Worm (Caenorhabditis elegans) whole organism, early embryonic: Measurements from ENCODE around the gene Y119D3B.21.

ENCODE experiments used
- B0310.2 ChIP-seq: sonication (generic microtip); optimal IDR thresholded peaks from 2 replicates; lab custom pipeline; 2016; ENCODE audit warnings: mild to moderate bottlenecking, missing genetic modification characterization, missing compliant biosample characterization
- F13C5.2 ChIP-seq: sonication (generic microtip); optimal IDR thresholded peaks from 2 replicates; lab custom pipeline; 2017; ENCODE audit warnings: mild to moderate bottlenecking, missing genetic modification characterization, inconsistent platforms, missing compliant biosample characterization
- aly-1 ChIP-seq: sonication (generic microtip); optimal IDR thresholded peaks from 2 replicates; lab custom pipeline; 2016; ENCODE audit warnings: missing genetic modification characterization, missing compliant biosample characterization
- ama-1 ChIP-seq: fragments of 150-350 bp; optimal IDR thresholded peaks from 2 replicates; lab custom pipeline; 2014
- ceh-13 ChIP-seq: fragments of 200-800 bp; sonication (Bioruptor generic); optimal IDR thresholded peaks from 2 replicates; lab custom pipeline; 2018; ENCODE audit warnings: mild to moderate bottlenecking, missing genetic modification characterization, missing compliant biosample characterization
- ceh-36 ChIP-seq: sonication (generic microtip); optimal IDR thresholded peaks from 2 replicates; lab custom pipeline; 2016; ENCODE audit warnings: missing genetic modification characterization, inconsistent platforms, missing compliant biosample characterization
- ets-7 ChIP-seq: sonication (generic microtip); optimal IDR thresholded peaks from 2 replicates; lab custom pipeline; 2016; ENCODE audit warnings: missing genotype, missing genetic modification characterization, missing compliant biosample characterization
- flt-1 ChIP-seq: fragments of 200-800 bp; sonication (Bioruptor generic); IDR thresholded peaks from 2 replicates; pipeline ENCODE4 v1.3.6; 2022; ENCODE audit warnings: missing genetic modification characterization, missing compliant biosample characterization
- hmbx-1 ChIP-seq: sonication (generic microtip); optimal IDR thresholded peaks from 2 replicates; lab custom pipeline; 2016; ENCODE audit warnings: mild to moderate bottlenecking, missing genetic modification characterization, missing compliant biosample characterization
- hmg-4 ChIP-seq: fragments of 200-800 bp; sonication (Bioruptor generic); optimal IDR thresholded peaks from 2 replicates; lab custom pipeline; 2018; ENCODE audit warnings: mild to moderate bottlenecking, missing genetic modification characterization, missing compliant biosample characterization
- hnd-1 ChIP-seq: sonication (generic microtip); optimal IDR thresholded peaks from 2 replicates; lab custom pipeline; 2016; ENCODE audit warnings: missing genetic modification characterization, missing compliant biosample characterization
- pes-1 ChIP-seq: fragments of 200-800 bp; sonication (Bioruptor generic); IDR thresholded peaks from 2 replicates; pipeline ENCODE4 v1.3.6; 2022; ENCODE audit warnings: missing genetic modification reagents, missing genetic modification characterization, missing compliant biosample characterization
- scrt-1 ChIP-seq: fragments of 200-800 bp; sonication (Bioruptor generic); IDR thresholded peaks from 2 replicates; pipeline ENCODE4 v1.3.6; 2022; ENCODE audit warnings: missing genetic modification characterization, missing compliant biosample characterization
- sea-1 ChIP-seq: fragments of 200-800 bp; sonication (Bioruptor generic); conservative IDR thresholded peaks from 2 replicates; pipeline ENCODE4 v1.3.6; 2022; ENCODE audit warnings: missing genetic modification characterization, missing compliant biosample characterization
- tbx-11 ChIP-seq: fragments of 200-800 bp; sonication (Bioruptor generic); IDR thresholded peaks from 2 replicates; pipeline ENCODE4 v1.3.6; 2022; ENCODE audit warnings: missing genetic modification characterization, missing compliant biosample characterization
- tbx-37 ChIP-seq: fragments of 200-800 bp; sonication (Bioruptor generic); conservative IDR thresholded peaks from 2 replicates; pipeline ENCODE4 v1.3.6; 2022; ENCODE audit warnings: missing genetic modification reagents, missing genetic modification characterization, missing compliant biosample characterization
- tra-4 ChIP-seq: sonication (generic microtip); optimal IDR thresholded peaks from 2 replicates; lab custom pipeline; 2017; ENCODE audit warnings: missing genetic modification characterization, missing compliant biosample characterization

Gene Y119D3B.21

ce11 chrIII:1214680-1215079 is at the start of gene Y119D3B.21:
TSS of gene Y119D3B.21 (plus strand) at chrIII:1215000.
- no peak for TF ChIP-seq pes-1 (GFP tag; lab: Robert Waterston, UW)
- no peak for TF ChIP-seq sea-1 (GFP tag; lab: Robert Waterston, UW)
- no peak for TF ChIP-seq ets-7 (tag; lab: Kevin White, UChicago)
- no peak for TF ChIP-seq scrt-1 (GFP tag; lab: Robert Waterston, UW)
- TF ChIP-seq ceh-36 (tag; lab: Kevin White, UChicago), result no peak
- no peak for TF ChIP-seq ceh-13 (GFP tag; lab: Kevin White, UChicago)
- no peak for TF ChIP-seq hmg-4
- TF ChIP-seq flt-1 (GFP tag; lab: Robert Waterston, UW), result no peak
- TF ChIP-seq hmbx-1 (tag; lab: Kevin White, UChicago), result no peak
- no peak for TF ChIP-seq tbx-11 (GFP tag; lab: Robert Waterston, UW)
- TF ChIP-seq aly-1 (tag; lab: Kevin White, UChicago), result no peak

- no peak for TF ChIP-seq flt-1 (GFP tag; lab: Robert Waterston, UW)
- no peak for TF ChIP-seq ets-7 (tag; lab: Kevin White, UChicago)
- TF ChIP-seq ceh-13 (GFP tag; lab: Kevin White, UChicago), result no peak
- TF ChIP-seq aly-1 (tag; lab: Kevin White, UChicago), result no peak
- TF ChIP-seq ama-1, result no peak
- TF ChIP-seq tbx-37 (GFP tag; lab: Robert Waterston, UW), result no peak
Measured at ce11 chrIII:1166388-1166787, 48.4 kb upstream of the Y119D3B.21 start.

DNA sequence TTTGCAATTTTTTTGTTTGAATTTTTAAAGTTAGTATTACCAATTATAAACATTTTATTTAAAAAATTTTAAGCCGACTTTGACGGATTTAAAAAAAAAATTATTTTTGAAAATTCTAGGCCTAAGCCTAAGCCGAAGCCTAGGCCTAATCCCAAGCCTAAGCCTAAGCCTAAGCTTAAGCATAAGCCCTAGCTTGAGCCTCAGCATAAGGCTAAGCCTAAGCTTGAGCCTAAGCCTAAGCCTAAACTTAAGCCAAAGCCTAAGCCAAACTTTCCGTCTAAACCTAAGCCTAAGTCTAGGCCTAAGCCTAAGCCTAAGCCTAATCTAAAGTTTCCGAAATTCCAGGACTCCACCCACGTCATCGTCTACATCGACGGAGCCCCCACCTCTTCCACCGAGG is 45.2 kb upstream of the Y119D3B.21 start:
- TF ChIP-seq sea-1 (GFP tag; lab: Robert Waterston, UW), result no peak
- no peak for TF ChIP-seq pes-1 (GFP tag; lab: Robert Waterston, UW)
- TF ChIP-seq hmg-4, result no peak
- peak; percentile 86 for TF ChIP-seq ceh-36 (tag; lab: Kevin White, UChicago)

- TF ChIP-seq ets-7 (tag; lab: Kevin White, UChicago) (no peak), ceh-13 (GFP tag; lab: Kevin White, UChicago) (no peak), scrt-1 (GFP tag; lab: Robert Waterston, UW) (no peak), F13C5.2 (tag; lab: Kevin White, UChicago) (no peak), hmbx-1 (tag; lab: Kevin White, UChicago) (no peak), sea-1 (GFP tag; lab: Robert Waterston, UW) (no peak), tbx-11 (GFP tag; lab: Robert Waterston, UW) (no peak), tra-4 (tag; lab: Kevin White, UChicago) (no peak), flt-1 (GFP tag; lab: Robert Waterston, UW) (no peak), ama-1 (no peak), pes-1 (GFP tag; lab: Robert Waterston, UW) (no peak), B0310.2 (tag; lab: Kevin White, UChicago) (no peak), tbx-37 (GFP tag; lab: Robert Waterston, UW) (no peak), aly-1 (tag; lab: Kevin White, UChicago) (no peak)
Measured at ce11 chrIII:1173331-1173730, 41.5 kb upstream of the Y119D3B.21 start.

ce11 chrIII:1176080-1176608 is 38.7 kb upstream of the Y119D3B.21 start, which contains the start of gene eak-3:
TSS of gene eak-3 (minus strand) at chrIII:1176558.
- TF ChIP-seq hmg-4 (no peak), aly-1 (tag; lab: Kevin White, UChicago) (no peak)

- TF ChIP-seq hmbx-1 (tag; lab: Kevin White, UChicago) (no peak), ets-7 (tag; lab: Kevin White, UChicago) (no peak), tbx-11 (GFP tag; lab: Robert Waterston, UW) (no peak), flt-1 (GFP tag; lab: Robert Waterston, UW) (no peak), hnd-1 (tag; lab: Kevin White, UChicago) (no peak), F13C5.2 (tag; lab: Kevin White, UChicago) (no peak), B0310.2 (tag; lab: Kevin White, UChicago) (no peak), ceh-13 (GFP tag; lab: Kevin White, UChicago) (no peak), scrt-1 (GFP tag; lab: Robert Waterston, UW) (no peak), aly-1 (tag; lab: Kevin White, UChicago) (no peak), ceh-36 (tag; lab: Kevin White, UChicago) (no peak)
Measured at ce11 chrIII:1179006-1179405, 35.8 kb upstream of the Y119D3B.21 start.

DNA sequence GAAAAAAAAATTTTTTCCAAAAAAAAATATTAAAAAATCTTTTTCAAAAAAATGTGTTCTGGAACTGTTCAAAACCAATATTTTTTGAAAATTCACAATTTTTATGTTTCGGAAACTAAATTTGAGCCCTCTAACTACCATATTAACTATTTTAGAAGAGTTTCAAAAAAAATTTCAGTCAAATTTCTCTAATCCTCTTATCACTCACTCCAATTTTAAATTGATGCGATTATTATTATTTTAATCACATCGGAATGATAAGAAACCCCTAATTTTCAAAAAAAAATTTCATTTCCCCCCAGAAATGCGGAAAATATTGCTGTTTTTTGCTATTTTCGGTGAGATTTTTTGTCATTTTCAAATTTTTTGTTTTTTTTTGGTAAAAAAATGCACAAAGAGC is 33.0 kb upstream of the Y119D3B.21 start, which contains the start of gene nspg-8:
nspg-8 (plus strand) TSS at position 301 of the 400 bp plus-strand sequence.
- TF ChIP-seq ets-7 (tag; lab: Kevin White, UChicago) (no peak), ceh-13 (GFP tag; lab: Kevin White, UChicago) (no peak), tbx-11 (GFP tag; lab: Robert Waterston, UW) (no peak), tbx-37 (GFP tag; lab: Robert Waterston, UW) (no peak), pes-1 (GFP tag; lab: Robert Waterston, UW) (no peak), tra-4 (tag; lab: Kevin White, UChicago) (no peak), flt-1 (GFP tag; lab: Robert Waterston, UW) (no peak), ceh-36 (tag; lab: Kevin White, UChicago) (no peak), B0310.2 (tag; lab: Kevin White, UChicago) (no peak), sea-1 (GFP tag; lab: Robert Waterston, UW) (no peak), hmbx-1 (tag; lab: Kevin White, UChicago) (no peak)
